Worm (Caenorhabditis elegans): ENCODE measurements around the gene bath-33.
"Not testable (repeated sequence)": the region's sequence is repeated elsewhere in the genome, so short reads cannot be mapped to it uniquely, and the experiment has no call there.

Gene bath-33

ce11 chrII:1560839-1561238 lies 45.1 kb downstream of the bath-33 start:
- TF ChIP-seq unc-62 (GFP tag; optimal IDR thresholded peaks at IDR 0.05 in 1 of 2) (peak in 1 of 2 experiments; percentile 41), unc-62 (tag; optimal IDR thresholded peaks at IDR 0.05) (no peak), nhr-48 (tag; optimal IDR thresholded peaks at IDR 0.05) (no peak), hlh-30 (tag; optimal IDR thresholded peaks at IDR 0.05; ENCODE audit: insufficient read depth) (no peak), set-16 (GFP tag; IDR thresholded peaks at IDR 0.05) (no peak), mdt-29 (GFP tag; IDR thresholded peaks at IDR 0.05) (no peak), nhr-76 (tag; optimal IDR thresholded peaks at IDR 0.05) (no peak), ces-1 (GFP tag; optimal IDR thresholded peaks at IDR 0.05) (no peak), nhr-42 (GFP tag; IDR thresholded peaks at IDR 0.05) (no peak), F44E2.7 (GFP tag; IDR thresholded peaks at IDR 0.05) (no peak)

- not testable (repeated sequence) for TF ChIP-seq madf-9 (GFP tag; conservative IDR thresholded peaks at IDR 0.05); dve-1 (tag; optimal IDR thresholded peaks at IDR 0.05; ENCODE audit: insufficient read depth); lin-1 (GFP tag; IDR thresholded peaks at IDR 0.05)
These were observed 49.8 kb downstream of the bath-33 start, which contains the start of the genes fbxb-54 and fbxb-50 for ce11 chrII:1556217-1556616. fbxb-54 (minus strand) TSS chrII:1556317. fbxb-50 (plus strand) TSS chrII:1556443.

Data from whole organism, L4 larva.